Worm (Caenorhabditis elegans) whole organism, mixed stage, embryonic: ENCODE measurements around the gene sea-1.

Experiments used
- M03D4.4 ChIP-seq: sonication (generic microtip); optimal IDR thresholded peaks from 2 replicates; lab custom pipeline; 2017; ENCODE audit warnings: mild to moderate bottlenecking, missing genetic modification characterization, missing compliant biosample characterization
- ceh-39 ChIP-seq: fragments of 150-350 bp; optimal IDR thresholded peaks from 2 replicates; lab custom pipeline; 2014; ENCODE audit warnings: missing biosample characterization, missing genetic modification characterization
- ceh-43 ChIP-seq: fragments of 200-800 bp; sonication (Bioruptor generic); optimal IDR thresholded peaks from 2 replicates; lab custom pipeline; 2018; ENCODE audit warnings: mild to moderate bottlenecking, missing genetic modification characterization, moderate library complexity, missing compliant biosample characterization
- ceh-83 ChIP-seq: fragments of 200-800 bp; sonication (Bioruptor generic); optimal IDR thresholded peaks from 2 replicates; lab custom pipeline; 2018; ENCODE audit warnings: mild to moderate bottlenecking, missing genetic modification characterization, missing compliant biosample characterization
- ces-1 ChIP-seq: fragments of 150-350 bp; optimal IDR thresholded peaks from 2 replicates; lab custom pipeline; 2014; ENCODE audit warnings: missing biosample characterization, missing genetic modification reagents, missing genetic modification characterization
- cnd-1 ChIP-seq: fragments of 200-800 bp; sonication (Bioruptor generic); optimal IDR thresholded peaks from 2 replicates; lab custom pipeline; 2018; ENCODE audit warnings: mild to moderate bottlenecking, missing genetic modification characterization, missing compliant biosample characterization
- drap-1 ChIP-seq: fragments of 200-800 bp; sonication (Bioruptor generic); optimal IDR thresholded peaks from 3 replicates; lab custom pipeline; 2018; ENCODE audit warnings: mild to moderate bottlenecking, missing genetic modification characterization, missing compliant biosample characterization
- elt-1 ChIP-seq: sonication (generic microtip); optimal IDR thresholded peaks from 2 replicates; lab custom pipeline; 2017; ENCODE audit warnings: missing genetic modification characterization, mild to moderate bottlenecking, missing compliant biosample characterization, antibody characterized with exemption, moderate library complexity, borderline replicate concordance; ENCODE audit not compliant: insufficient read depth
- flh-1 ChIP-seq: fragments of 200-800 bp; sonication (Bioruptor generic); optimal IDR thresholded peaks from 2 replicates; lab custom pipeline; 2018; ENCODE audit warnings: mild to moderate bottlenecking, missing genetic modification characterization, moderate library complexity, missing compliant biosample characterization
- ham-2 ChIP-seq: fragments of 200-800 bp; sonication (Bioruptor generic); optimal IDR thresholded peaks from 2 replicates; lab custom pipeline; 2018; ENCODE audit warnings: mild to moderate bottlenecking, missing genetic modification characterization, missing compliant biosample characterization
- hlh-1 ChIP-seq: fragments of 150-350 bp; optimal IDR thresholded peaks from 2 replicates; lab custom pipeline; 2014; ENCODE audit warnings: missing biosample characterization, missing genetic modification reagents, missing genetic modification characterization
- lin-13 ChIP-seq: fragments of 150-350 bp; optimal IDR thresholded peaks from 2 replicates; lab custom pipeline; 2014; ENCODE audit warnings: missing biosample characterization, missing genetic modification characterization
- lin-32 ChIP-seq: fragments of 200-800 bp; sonication (Bioruptor generic); optimal IDR thresholded peaks from 2 replicates; lab custom pipeline; 2018; ENCODE audit warnings: mild to moderate bottlenecking, missing genetic modification characterization, missing compliant biosample characterization
- lsy-2 ChIP-seq: fragments of 150-350 bp; optimal IDR thresholded peaks from 2 replicates; lab custom pipeline; 2014; ENCODE audit warnings: missing biosample characterization, missing genetic modification characterization
- mab-5 ChIP-seq: fragments of 150-350 bp; optimal IDR thresholded peaks from 2 replicates; lab custom pipeline; 2014; ENCODE audit warnings: missing biosample characterization, missing genetic modification characterization
- mep-1 ChIP-seq: fragments of 150-350 bp; optimal IDR thresholded peaks from 2 replicates; lab custom pipeline; 2017; ENCODE audit warnings: missing biosample characterization, missing genetic modification reagents, missing genetic modification characterization, inconsistent platforms
- mls-2 ChIP-seq: sonication (generic microtip); optimal IDR thresholded peaks from 2 replicates; lab custom pipeline; 2016; ENCODE audit warnings: mild to moderate bottlenecking, missing genetic modification characterization, moderate library complexity, missing compliant biosample characterization
- nhr-237 ChIP-seq: fragments of 150-350 bp; optimal IDR thresholded peaks from 2 replicates; lab custom pipeline; 2014; ENCODE audit warnings: missing biosample characterization, missing genetic modification characterization
- nhr-76 ChIP-seq: sonication (generic microtip); optimal IDR thresholded peaks from 2 replicates; lab custom pipeline; 2017; ENCODE audit warnings: missing biosample characterization, missing genetic modification characterization
- pha-4 ChIP-seq: fragments of 150-350 bp; optimal IDR thresholded peaks from 2 replicates; lab custom pipeline; 2018; ENCODE audit warnings: missing biosample characterization, missing genetic modification reagents, missing genetic modification characterization
- sem-2 ChIP-seq: fragments of 200-800 bp; sonication (Bioruptor generic); optimal IDR thresholded peaks from 2 replicates; lab custom pipeline; 2018; ENCODE audit warnings: mild to moderate bottlenecking, missing genetic modification characterization, missing compliant biosample characterization
- snpc-4 ChIP-seq: fragments of 150-350 bp; optimal IDR thresholded peaks from 2 replicates; lab custom pipeline; 2014; ENCODE audit warnings: missing biosample characterization, missing genetic modification characterization
- sptf-1 ChIP-seq: sonication (generic microtip); optimal IDR thresholded peaks from 2 replicates; lab custom pipeline; 2017; ENCODE audit warnings: mild to moderate bottlenecking, missing genetic modification characterization, moderate library complexity, missing compliant biosample characterization
- tbx-8 ChIP-seq: fragments of 200-800 bp; sonication (Bioruptor generic); optimal IDR thresholded peaks from 2 replicates; lab custom pipeline; 2018; ENCODE audit warnings: mild to moderate bottlenecking, missing genetic modification characterization, moderate library complexity, missing compliant biosample characterization
- unc-120 ChIP-seq: sonication (generic microtip); optimal IDR thresholded peaks from 2 replicates; lab custom pipeline; 2017; ENCODE audit warnings: missing genetic modification characterization, missing compliant biosample characterization; ENCODE audit not compliant: poor library complexity, severe bottlenecking
- unc-39 ChIP-seq: fragments of 150-350 bp; optimal IDR thresholded peaks from 2 replicates; lab custom pipeline; 2014; ENCODE audit warnings: missing biosample characterization, missing genetic modification characterization
- unc-62 ChIP-seq: fragments of 150-350 bp; optimal IDR thresholded peaks from 2 replicates; lab custom pipeline; 2014; ENCODE audit warnings: missing biosample characterization, missing genetic modification reagents, missing genetic modification characterization
- zip-8 ChIP-seq: fragments of 150-350 bp; optimal IDR thresholded peaks from 2 replicates; lab custom pipeline; 2014; ENCODE audit warnings: missing biosample characterization, missing genetic modification characterization
- ztf-11 ChIP-seq: fragments of 150-350 bp; optimal IDR thresholded peaks from 2 replicates; lab custom pipeline; 2014; ENCODE audit warnings: missing biosample characterization, missing genetic modification characterization

Gene sea-1

ce11 chrII:3630810-3631209 lies 42.6 kb downstream of the sea-1 start, which contains the start of gene M151.2:
TSS of gene M151.2 (plus strand) at chrII:3631110.
- no peak for TF ChIP-seq mab-5 (tag; lab: Kevin White, UChicago)
- TF ChIP-seq ceh-43 = no peak
- TF ChIP-seq drap-1 (GFP tag; lab: Kevin White, UChicago) = no peak
- TF ChIP-seq snpc-4 (tag; lab: Kevin White, UChicago) = no peak
- no peak for TF ChIP-seq hlh-1 (tag; lab: Kevin White, UChicago)
- no peak for TF ChIP-seq mls-2 (tag; lab: Kevin White, UChicago)
- no peak for TF ChIP-seq ces-1 (GFP tag; lab: Kevin White, UChicago)
- TF ChIP-seq nhr-76 (tag; lab: Kevin White, UChicago) = no peak
- no peak for TF ChIP-seq unc-62 (GFP tag; lab: Kevin White, UChicago)
- no peak for TF ChIP-seq unc-120
- TF ChIP-seq ceh-83 = no peak
- TF ChIP-seq elt-1 = no peak
- no peak for TF ChIP-seq M03D4.4 (tag; lab: Kevin White, UChicago)
- no peak for TF ChIP-seq ham-2 (GFP tag; lab: Kevin White, UChicago)
- TF ChIP-seq sptf-1 (tag; lab: Kevin White, UChicago) = no peak
- TF ChIP-seq tbx-8 (GFP tag; lab: Kevin White, UChicago) = no peak
- no peak for TF ChIP-seq lin-32 (GFP tag; lab: Kevin White, UChicago)
- no peak for TF ChIP-seq ztf-11 (tag; lab: Kevin White, UChicago)
- no peak for TF ChIP-seq sem-2
- no peak for TF ChIP-seq cnd-1

ce11 chrII:3626872-3627271 lies 46.5 kb downstream of the sea-1 start, which contains the start of gene M151.3:
TSS of gene M151.3 (plus strand) at chrII:3627172.
- TF ChIP-seq ztf-11 (tag; lab: Kevin White, UChicago) (no peak), mab-5 (tag; lab: Kevin White, UChicago) (no peak), nhr-237 (tag; lab: Kevin White, UChicago) (no peak), ham-2 (GFP tag; lab: Kevin White, UChicago) (no peak), lin-13 (tag; lab: Kevin White, UChicago) (no peak), unc-39 (no peak), lsy-2 (no peak), unc-120 (no peak), hlh-1 (tag; lab: Kevin White, UChicago) (no peak), M03D4.4 (tag; lab: Kevin White, UChicago) (no peak)

- TF ChIP-seq lin-13 (tag; lab: Kevin White, UChicago) (no peak), flh-1 (GFP tag; lab: Kevin White, UChicago) (no peak), hlh-1 (tag; lab: Kevin White, UChicago) (no peak), unc-120 (no peak), pha-4 (no peak), snpc-4 (tag; lab: Kevin White, UChicago) (no peak), M03D4.4 (tag; lab: Kevin White, UChicago) (no peak), cnd-1 (no peak), lin-32 (GFP tag; lab: Kevin White, UChicago) (no peak), mep-1 (tag; lab: Kevin White, UChicago) (no peak), ceh-43 (no peak), mls-2 (tag; lab: Kevin White, UChicago) (no peak), zip-8 (tag; lab: Kevin White, UChicago) (no peak), unc-62 (GFP tag; lab: Kevin White, UChicago) (no peak), tbx-8 (GFP tag; lab: Kevin White, UChicago) (no peak), sem-2 (no peak), ceh-39 (no peak), lsy-2 (no peak)
Measured at ce11 chrII:3622014-3622413, 51.4 kb downstream of the sea-1 start, which contains the start of gene M151.7. TSS of gene M151.7 (plus strand) at chrII:3622314.
